Worm (Caenorhabditis elegans) whole organism, midembryonic: ENCODE results near the gene K11G12.6.

Experiments used
- T22C8.4 ChIP-seq: fragments of 200-800 bp; sonication (Bioruptor generic); IDR thresholded peaks from 2 replicates; pipeline ENCODE4 v1.3.6; 2022; ENCODE audit warnings: missing genetic modification characterization, missing compliant biosample characterization
- cog-1 ChIP-seq: sonication (generic microtip); optimal IDR thresholded peaks from 2 replicates; lab custom pipeline; 2016; ENCODE audit warnings: missing genetic modification characterization, missing compliant biosample characterization
- flt-1 ChIP-seq: fragments of 200-800 bp; sonication (Bioruptor generic); IDR thresholded peaks from 2 replicates; pipeline ENCODE4 v1.3.6; 2022; ENCODE audit warnings: missing genetic modification characterization, missing compliant biosample characterization
- klf-2 ChIP-seq: fragments of 200-800 bp; sonication (Bioruptor generic); conservative IDR thresholded peaks from 2 replicates; pipeline ENCODE4 v1.3.6; 2022; ENCODE audit warnings: missing genetic modification reagents, missing genetic modification characterization, missing compliant biosample characterization
- med-1 ChIP-seq: sonication (generic microtip); optimal IDR thresholded peaks from 2 replicates; lab custom pipeline; 2017; ENCODE audit warnings: missing genetic modification characterization, mild to moderate bottlenecking, missing compliant biosample characterization, antibody characterized with exemption, missing genetic modification reagents; ENCODE audit not compliant: insufficient read depth
- ref-1 ChIP-seq: fragments of 200-800 bp; sonication (Bioruptor generic); conservative IDR thresholded peaks from 2 replicates; pipeline ENCODE4 v1.3.6; 2022; ENCODE audit warnings: missing genetic modification reagents, missing genetic modification characterization, missing compliant biosample characterization
- tab-1 ChIP-seq: fragments of 200-800 bp; sonication (Bioruptor generic); IDR thresholded peaks from 2 replicates; pipeline ENCODE4 v1.3.6; 2022; ENCODE audit warnings: missing genetic modification characterization, missing compliant biosample characterization
- ztf-23 ChIP-seq: fragments of 200-800 bp; sonication (Bioruptor generic); IDR thresholded peaks from 2 replicates; pipeline ENCODE4 v1.3.6; 2022; ENCODE audit warnings: missing genetic modification reagents, missing genetic modification characterization, missing compliant biosample characterization
- ztf-29 ChIP-seq: fragments of 200-800 bp; sonication (Bioruptor generic); IDR thresholded peaks from 2 replicates; pipeline ENCODE4 v1.3.6; 2022; ENCODE audit warnings: missing genetic modification reagents, missing genetic modification characterization, missing compliant biosample characterization

Gene K11G12.6

DNA sequence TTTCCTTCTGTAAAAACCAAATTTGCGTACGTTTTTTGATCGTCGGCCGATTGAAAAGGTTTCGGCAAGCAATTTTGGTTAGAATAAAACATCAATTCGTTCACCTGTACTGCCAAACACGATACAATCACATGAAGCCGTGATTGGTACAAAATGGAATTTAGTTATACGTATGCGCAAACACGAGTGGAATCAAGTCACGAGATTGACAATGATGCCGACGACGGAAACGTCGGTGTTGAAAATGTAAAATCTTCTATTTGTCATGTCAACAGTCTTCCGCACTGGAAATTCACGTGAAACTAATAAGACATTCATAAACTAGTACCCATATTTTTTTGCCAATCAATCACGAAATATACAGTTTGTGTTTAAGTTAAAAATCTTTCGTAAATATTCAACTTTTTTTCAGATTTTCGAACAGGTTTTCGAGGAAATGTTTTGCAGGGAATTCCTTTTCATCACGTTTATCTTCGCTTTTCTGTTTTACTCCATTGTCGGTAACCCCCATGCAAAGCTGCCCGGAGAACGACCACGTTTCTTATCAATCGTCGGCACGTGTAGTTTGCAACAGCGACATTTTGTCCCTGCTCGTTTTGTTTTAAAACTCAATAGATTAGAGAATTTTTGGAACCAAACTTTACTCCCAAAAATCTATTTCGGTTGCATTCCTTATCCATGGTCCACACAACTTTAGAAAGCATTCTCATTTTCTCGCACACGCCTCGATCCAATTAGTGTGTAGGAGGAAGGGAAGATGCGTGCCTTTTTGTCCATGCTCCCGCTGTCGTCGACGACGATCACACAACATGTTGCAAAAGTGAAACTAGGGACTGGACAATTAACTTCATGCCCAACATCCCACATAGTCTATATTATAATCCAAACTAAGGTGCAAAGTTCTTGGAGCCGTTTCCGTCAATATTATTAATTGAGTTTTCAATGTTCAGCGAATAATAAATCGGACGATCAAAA, 9.9 kb upstream of the K11G12.6 start:
- TF ChIP-seq ztf-29 (GFP tag; lab: Robert Waterston, UW) (no peak), ztf-23 (no peak)

DNA sequence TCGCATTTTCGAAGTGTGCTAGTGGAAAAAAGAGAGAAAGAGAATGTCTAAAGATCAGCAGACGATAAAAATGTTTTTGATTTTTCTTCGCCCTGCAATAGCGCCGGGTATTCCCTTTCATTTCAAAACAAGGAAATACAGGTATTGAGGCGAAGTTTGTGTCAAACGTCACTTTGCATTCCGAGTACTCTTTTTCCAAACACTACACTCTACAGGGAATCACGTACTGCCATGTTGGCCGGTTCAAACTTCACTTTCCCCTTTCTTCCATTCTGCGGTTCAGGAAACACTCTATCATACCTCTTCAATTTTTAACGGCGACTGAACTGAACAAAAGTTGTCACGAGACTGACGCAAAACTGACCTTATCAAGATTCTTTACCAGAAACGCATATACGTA, 9.1 kb upstream of the K11G12.6 start:
- no peak for TF ChIP-seq cog-1
- TF ChIP-seq tab-1 (GFP tag; lab: Robert Waterston, UW): no peak
- TF ChIP-seq flt-1: no peak
- TF ChIP-seq ref-1 (GFP tag; lab: Robert Waterston, UW): no peak
- no peak for TF ChIP-seq ztf-29 (GFP tag; lab: Robert Waterston, UW)

ce11 chrX:6737329-6738008, 8.0 kb upstream of the K11G12.6 start:
- TF ChIP-seq T22C8.4 (no peak), klf-2 (GFP tag; lab: Robert Waterston, UW) (no peak), ztf-23 (no peak), cog-1 (peak; percentile 64), flt-1 (no peak), ztf-29 (GFP tag; lab: Robert Waterston, UW) (no peak), med-1 (GFP tag; lab: Kevin White, UChicago) (no peak), ref-1 (GFP tag; lab: Robert Waterston, UW) (no peak)

ce11 chrX:6736358-6736991, 7.0 kb upstream of the K11G12.6 start:
- TF ChIP-seq cog-1 (no peak), ref-1 (GFP tag; lab: Robert Waterston, UW) (no peak), ztf-29 (GFP tag; lab: Robert Waterston, UW) (no peak), med-1 (GFP tag; lab: Kevin White, UChicago) (no peak), tab-1 (GFP tag; lab: Robert Waterston, UW) (no peak), flt-1 (no peak), klf-2 (GFP tag; lab: Robert Waterston, UW) (no peak)

DNA sequence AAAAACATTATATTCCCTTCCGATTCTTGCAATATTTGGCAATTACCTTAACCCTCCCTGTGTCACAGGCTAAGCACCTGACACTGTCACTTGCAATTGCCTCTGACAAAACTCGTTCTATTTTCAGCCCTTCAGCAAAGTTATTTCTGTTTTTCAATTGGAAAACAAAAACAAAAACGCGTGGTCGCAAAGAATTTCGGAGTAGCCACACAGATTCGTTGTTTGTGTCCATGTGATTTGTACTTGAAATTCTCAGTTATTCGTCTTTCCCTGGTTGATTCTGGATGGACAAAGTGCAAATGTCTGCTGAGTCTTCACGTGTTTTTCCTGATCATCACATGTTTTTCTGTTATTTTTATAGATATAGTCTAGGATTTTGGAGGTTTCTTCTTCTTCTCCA, 6.0 kb upstream of the K11G12.6 start:
- no peak for TF ChIP-seq tab-1 (GFP tag; lab: Robert Waterston, UW)
- TF ChIP-seq ztf-23: no peak
- TF ChIP-seq ztf-29 (GFP tag; lab: Robert Waterston, UW): no peak
- no peak for TF ChIP-seq med-1 (GFP tag; lab: Kevin White, UChicago)
- TF ChIP-seq klf-2 (GFP tag; lab: Robert Waterston, UW): no peak
- no peak for TF ChIP-seq flt-1
- no peak for TF ChIP-seq cog-1
- no peak for TF ChIP-seq T22C8.4
- TF ChIP-seq ref-1 (GFP tag; lab: Robert Waterston, UW): no peak

DNA sequence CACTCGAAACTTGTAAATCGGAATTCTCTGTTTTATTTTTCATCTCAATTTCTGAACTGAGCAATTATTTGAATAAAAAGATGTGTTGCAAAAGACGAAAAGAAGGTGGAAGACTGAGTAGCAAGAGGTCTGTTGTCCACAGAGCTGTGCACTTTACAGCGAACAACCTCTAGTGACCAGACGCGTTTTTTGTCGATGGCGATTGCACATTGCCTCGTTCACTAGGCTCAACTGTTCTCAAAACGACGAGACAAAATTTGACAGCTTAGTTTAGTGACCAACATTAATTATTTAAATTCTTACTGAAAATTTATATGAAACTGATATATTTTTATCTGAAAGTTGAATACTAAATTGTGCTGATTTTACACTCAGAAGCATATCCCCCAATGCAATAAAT, 3.7 kb upstream of the K11G12.6 start, which contains the start of gene R03E9.2:
R03E9.2 (minus strand) TSS at position 101 of the 400 bp plus-strand sequence.
- no peak for TF ChIP-seq klf-2 (GFP tag; lab: Robert Waterston, UW)
- TF ChIP-seq ztf-29 (GFP tag; lab: Robert Waterston, UW): no peak
- TF ChIP-seq ref-1 (GFP tag; lab: Robert Waterston, UW): no peak
- no peak for TF ChIP-seq tab-1 (GFP tag; lab: Robert Waterston, UW)
- no peak for TF ChIP-seq T22C8.4
- no peak for TF ChIP-seq flt-1
- no peak for TF ChIP-seq cog-1
- TF ChIP-seq med-1 (GFP tag; lab: Kevin White, UChicago): no peak
- no peak for TF ChIP-seq ztf-23

DNA sequence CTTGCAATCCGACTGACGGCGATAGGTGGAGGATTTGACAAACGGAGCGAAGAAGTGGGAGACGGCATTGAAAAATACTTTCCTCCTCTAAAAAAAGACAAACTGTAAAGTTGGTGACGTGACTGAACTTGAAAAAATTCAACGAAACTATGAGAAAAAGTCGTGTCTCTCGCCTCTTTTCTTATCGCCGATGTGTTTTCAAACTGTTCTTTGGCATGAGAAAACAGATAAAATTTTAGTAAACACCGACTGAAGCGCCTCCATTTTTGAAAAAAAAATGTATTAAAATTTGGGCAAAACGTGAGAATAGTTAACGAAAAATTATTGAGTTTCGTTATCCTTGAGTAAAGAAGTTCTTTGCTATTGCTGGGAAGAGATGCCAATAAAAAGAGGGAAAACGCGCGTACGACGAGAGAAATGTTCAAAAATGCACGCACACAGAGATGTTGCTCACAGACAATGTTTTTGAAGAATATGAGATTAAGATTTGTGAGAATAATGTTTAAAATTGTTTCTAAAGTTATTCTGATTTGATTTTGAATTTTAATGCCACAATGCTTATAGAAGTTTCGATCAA, 549 bp downstream of the K11G12.6 start:
- TF ChIP-seq ref-1 (GFP tag; lab: Robert Waterston, UW): no peak
- no peak for TF ChIP-seq tab-1 (GFP tag; lab: Robert Waterston, UW)
- TF ChIP-seq cog-1: no peak

- TF ChIP-seq tab-1 (GFP tag; lab: Robert Waterston, UW): no peak
- no peak for TF ChIP-seq ztf-23
- no peak for TF ChIP-seq klf-2 (GFP tag; lab: Robert Waterston, UW)
- TF ChIP-seq flt-1: no peak
- no peak for TF ChIP-seq med-1 (GFP tag; lab: Kevin White, UChicago)
- TF ChIP-seq ref-1 (GFP tag; lab: Robert Waterston, UW): no peak
- no peak for TF ChIP-seq cog-1
- no peak for TF ChIP-seq T22C8.4
- TF ChIP-seq ztf-29 (GFP tag; lab: Robert Waterston, UW): no peak
Measured at ce11 chrX:6725260-6725718, 4.2 kb downstream of the K11G12.6 start, which contains the start of gene slc-25A10. Gene slc-25A10, minus strand, starts transcription at chrX:6725668.

ce11 chrX:6722966-6723365, 6.5 kb downstream of the K11G12.6 start, which contains the start of gene smf-1:
Gene smf-1, minus strand, starts transcription at chrX:6723066.
- TF ChIP-seq flt-1 (no peak), ztf-23 (no peak), med-1 (GFP tag; lab: Kevin White, UChicago) (no peak), cog-1 (no peak), klf-2 (GFP tag; lab: Robert Waterston, UW) (no peak), T22C8.4 (no peak), ztf-29 (GFP tag; lab: Robert Waterston, UW) (no peak), tab-1 (GFP tag; lab: Robert Waterston, UW) (no peak), ref-1 (GFP tag; lab: Robert Waterston, UW) (no peak)
